Worm (Caenorhabditis elegans): Measurements from ENCODE around the gene dhhc-4.

dhhc-4 gene

ce11 chrIII:9827163-9827951 is 40.2 kb downstream of the dhhc-4 start, which contains the start of the genes ZK632.10 and ZK632.11:
ZK632.10 (minus strand) TSS chrIII:9827722.
ZK632.11 (plus strand) TSS chrIII:9827915.
- TF ChIP-seq mep-1 (tag; optimal IDR thresholded peaks at IDR 0.05) (peak; percentile 53), duxl-1 (tag; optimal IDR thresholded peaks at IDR 0.05; ENCODE audit: poor library complexity) (no peak), ceh-44 (GFP tag; IDR thresholded peaks at IDR 0.05) (no peak), tra-1 (GFP tag; IDR thresholded peaks at IDR 0.05) (no peak), nhr-28 (tag; optimal IDR thresholded peaks at IDR 0.05) (no peak), lin-29 (GFP tag; IDR thresholded peaks at IDR 0.05) (no peak), Y75B8A.6 (GFP tag; IDR thresholded peaks at IDR 0.05) (no peak), madf-9 (GFP tag; conservative IDR thresholded peaks at IDR 0.05) (no peak), lsy-2 (tag; optimal IDR thresholded peaks at IDR 0.05) (peak; percentile 61 to 98), ceh-20 (GFP tag; IDR thresholded peaks at IDR 0.05) (no peak), daf-12 (tag; optimal IDR thresholded peaks at IDR 0.05) (no peak), nhr-48 (tag; optimal IDR thresholded peaks at IDR 0.05) (no peak), gei-8 (GFP tag; optimal IDR thresholded peaks at IDR 0.05) (no peak), madf-5 (GFP tag; IDR thresholded peaks at IDR 0.05) (no peak), dve-1 (tag; optimal IDR thresholded peaks at IDR 0.05; ENCODE audit: insufficient read depth) (peak; percentile 44), ceh-62 (tag; optimal IDR thresholded peaks at IDR 0.05) (no peak), ctbp-1 (GFP tag; IDR thresholded peaks at IDR 0.05) (0 out of 2 replicates have a peak, but pooled peaks have one; percentile 28), sdz-12 (GFP tag; optimal IDR thresholded peaks at IDR 0.05) (no peak), unc-130 (GFP tag; optimal IDR thresholded peaks at IDR 0.05) (peak; percentile 56), nhr-25 (tag; optimal IDR thresholded peaks at IDR 0.05; ENCODE audit: borderline replicate concordance, insufficient read depth) (no peak), tag-97 (GFP tag; IDR thresholded peaks at IDR 0.05) (no peak), F37D6.2 (tag; optimal IDR thresholded peaks at IDR 0.05) (no peak), set-16 (GFP tag; IDR thresholded peaks at IDR 0.05) (no peak), nhr-76 (tag; optimal IDR thresholded peaks at IDR 0.05) (no peak), hmg-1.1 (GFP tag; IDR thresholded peaks at IDR 0.05) (no peak), zip-2 (tag; optimal IDR thresholded peaks at IDR 0.05) (no peak), mdl-1 (tag; optimal IDR thresholded peaks at IDR 0.05) (peak; percentile 35 to 72), nhr-11 (tag; optimal IDR thresholded peaks at IDR 0.05) (no peak), aha-1 (tag) (no peak), snpc-1.2 (GFP tag; IDR thresholded peaks at IDR 0.05) (no peak), dmd-8 (GFP tag; IDR thresholded peaks at IDR 0.05) (no peak), unc-62 (GFP tag; optimal IDR thresholded peaks at IDR 0.05 in 1 of 2) (peak in 1 of 2 experiments; percentile 74), unc-62 (tag; optimal IDR thresholded peaks at IDR 0.05) (no peak), F49E8.2 (tag; optimal IDR thresholded peaks at IDR 0.05; ENCODE audit: borderline replicate concordance) (no peak), ceh-28 (tag; optimal IDR thresholded peaks at IDR 0.05) (no peak), egl-43 (GFP tag; IDR thresholded peaks at IDR 0.05) (no peak), hlh-11 (tag; optimal IDR thresholded peaks at IDR 0.05) (peak; percentile 26), egl-27 (tag; optimal IDR thresholded peaks at IDR 0.05) (no peak), lin-38 (GFP tag; IDR thresholded peaks at IDR 0.05) (peak; percentile 34), unc-39 (tag; optimal IDR thresholded peaks at IDR 0.05) (no peak), fkh-10 (GFP tag; optimal IDR thresholded peaks at IDR 0.05) (no peak), ztf-11 (tag; optimal IDR thresholded peaks at IDR 0.05) (no peak), spr-1 (tag; optimal IDR thresholded peaks at IDR 0.05) (no peak), F10B5.3 (tag; optimal IDR thresholded peaks at IDR 0.05) (no peak), dpl-1 (GFP tag; optimal IDR thresholded peaks at IDR 0.05) (peak; percentile 40), hif-1 (tag; optimal IDR thresholded peaks at IDR 0.05) (no peak), T20F7.1 (GFP tag; optimal IDR thresholded peaks at IDR 0.05) (peak; percentile 32), R02D3.7 (tag; optimal IDR thresholded peaks at IDR 0.05) (no peak), vab-7 (GFP tag; IDR thresholded peaks at IDR 0.05) (no peak), Y5F2A.4 (GFP tag; optimal IDR thresholded peaks at IDR 0.05) (no peak)
